Worm (Caenorhabditis elegans) whole organism, L4 larva: ENCODE data around the gene coh-3.

Experiments
- F49E8.2 ChIP-seq: sonication (generic microtip); optimal IDR thresholded peaks from 2 replicates; lab custom pipeline; 2016; ENCODE audit warnings: missing compliant biosample characterization, mild to moderate bottlenecking, missing genetic modification characterization, borderline replicate concordance
- R02D3.7 ChIP-seq: fragments of 150-350 bp; sonication (generic microtip); optimal IDR thresholded peaks from 3 replicates; lab custom pipeline; 2014; ENCODE audit warnings: missing biosample characterization, missing genetic modification characterization
- T20F7.1 ChIP-seq: fragments of 200-800 bp; sonication (Bioruptor generic); optimal IDR thresholded peaks from 2 replicates; lab custom pipeline; 2018; ENCODE audit warnings: mild to moderate bottlenecking, missing genetic modification characterization, missing compliant biosample characterization
- T26A8.4 ChIP-seq: fragments of 200-800 bp; sonication (Bioruptor generic); IDR thresholded peaks from 2 replicates; pipeline ENCODE4 v1.3.6; 2022; ENCODE audit warnings: missing genetic modification characterization, missing compliant biosample characterization
- ZK546.5 ChIP-seq, 2 experiments: sonication (generic microtip); optimal IDR thresholded peaks; 2 replicates each; lab custom pipeline; 2017; ENCODE audit warnings: missing biosample characterization in 2 of 2, missing genetic modification characterization in 2 of 2
- arid-1 ChIP-seq: fragments of 200-800 bp; sonication (Bioruptor generic); conservative IDR thresholded peaks from 2 replicates; pipeline ENCODE4 v1.3.6; 2022; ENCODE audit warnings: missing genetic modification reagents, missing genetic modification characterization, missing compliant biosample characterization
- ceh-20 ChIP-seq: fragments of 200-800 bp; sonication (Bioruptor generic); IDR thresholded peaks from 2 replicates; pipeline ENCODE4 v1.3.6; 2022; ENCODE audit warnings: missing genetic modification reagents, missing genetic modification characterization, missing compliant biosample characterization
- ceh-32 ChIP-seq: sonication (generic microtip); optimal IDR thresholded peaks from 2 replicates; lab custom pipeline; 2016; ENCODE audit warnings: mild to moderate bottlenecking, missing genetic modification characterization, missing compliant biosample characterization; ENCODE audit not compliant: poor library complexity
- ceh-44 ChIP-seq: fragments of 200-800 bp; sonication (Bioruptor generic); IDR thresholded peaks from 2 replicates; pipeline ENCODE4 v1.3.6; 2022; ENCODE audit warnings: missing genetic modification reagents, missing genetic modification characterization, missing compliant biosample characterization
- ceh-62 ChIP-seq: sonication (generic microtip); optimal IDR thresholded peaks from 2 replicates; lab custom pipeline; 2017; ENCODE audit warnings: missing biosample characterization, missing genetic modification characterization
- ces-1 ChIP-seq: fragments of 150-350 bp; sonication (generic microtip); optimal IDR thresholded peaks from 4 replicates; lab custom pipeline; 2014; ENCODE audit warnings: missing biosample characterization, missing genetic modification reagents, missing genetic modification characterization
- cey-2 ChIP-seq: sonication (generic microtip); optimal IDR thresholded peaks from 3 replicates; lab custom pipeline; 2017; ENCODE audit warnings: missing genetic modification characterization, mild to moderate bottlenecking, missing compliant biosample characterization, antibody characterized with exemption, borderline replicate concordance; ENCODE audit not compliant: insufficient read depth
- daf-19 ChIP-seq: fragments of 200-800 bp; sonication (Bioruptor generic); conservative IDR thresholded peaks from 2 replicates; pipeline ENCODE4 v1.3.6; 2022; ENCODE audit warnings: missing genetic modification characterization, missing compliant biosample characterization
- dpl-1 ChIP-seq: fragments of 150-350 bp; optimal IDR thresholded peaks from 2 replicates; lab custom pipeline; 2014; ENCODE audit warnings: missing biosample characterization, missing genetic modification reagents, missing genetic modification characterization
- gei-8 ChIP-seq: fragments of 200-800 bp; sonication (Bioruptor generic); optimal IDR thresholded peaks from 2 replicates; lab custom pipeline; 2018; ENCODE audit warnings: mild to moderate bottlenecking, missing genetic modification characterization, missing compliant biosample characterization
- hlh-11 ChIP-seq: fragments of 200-800 bp; sonication (Bioruptor generic); optimal IDR thresholded peaks from 2 replicates; lab custom pipeline; 2018; ENCODE audit warnings: mild to moderate bottlenecking, missing genetic modification characterization, missing compliant biosample characterization
- hmg-1.1 ChIP-seq: fragments of 200-800 bp; sonication (Bioruptor generic); IDR thresholded peaks from 2 replicates; pipeline ENCODE4 v1.3.6; 2022; ENCODE audit warnings: missing genetic modification reagents, missing genetic modification characterization, missing compliant biosample characterization
- jun-1 ChIP-seq: fragments of 150-350 bp; optimal IDR thresholded peaks from 2 replicates; lab custom pipeline; 2014; ENCODE audit warnings: missing biosample characterization, missing genetic modification reagents, missing genetic modification characterization
- lin-13 ChIP-seq: fragments of 150-350 bp; optimal IDR thresholded peaks from 2 replicates; lab custom pipeline; 2014; ENCODE audit warnings: missing biosample characterization, missing genetic modification reagents, missing genetic modification characterization
- lir-3 ChIP-seq: sonication (generic microtip); optimal IDR thresholded peaks from 2 replicates; lab custom pipeline; 2016; ENCODE audit warnings: mild to moderate bottlenecking, missing genetic modification characterization, missing compliant biosample characterization
- madf-9 ChIP-seq: fragments of 200-800 bp; sonication (Bioruptor generic); conservative IDR thresholded peaks from 2 replicates; pipeline ENCODE4 v1.3.6; 2022; ENCODE audit warnings: missing genetic modification reagents, missing genetic modification characterization, missing compliant biosample characterization
- mxl-3 ChIP-seq: fragments of 200-800 bp; sonication (Bioruptor generic); optimal IDR thresholded peaks from 2 replicates; lab custom pipeline; 2018; ENCODE audit warnings: mild to moderate bottlenecking, missing genetic modification characterization, missing compliant biosample characterization
- nhr-102 ChIP-seq: sonication (generic microtip); optimal IDR thresholded peaks from 2 replicates; lab custom pipeline; 2016; ENCODE audit warnings: mild to moderate bottlenecking, missing genetic modification characterization, moderate library complexity, missing compliant biosample characterization
- nhr-11 ChIP-seq: fragments of 150-350 bp; optimal IDR thresholded peaks from 2 replicates; lab custom pipeline; 2014; ENCODE audit warnings: missing biosample characterization, missing genetic modification characterization
- nhr-25 ChIP-seq: sonication (generic microtip); optimal IDR thresholded peaks from 2 replicates; lab custom pipeline; 2017; ENCODE audit warnings: missing genetic modification characterization, mild to moderate bottlenecking, missing compliant biosample characterization, antibody characterized with exemption, moderate library complexity, borderline replicate concordance; ENCODE audit not compliant: insufficient read depth
- nhr-28 ChIP-seq: fragments of 150-350 bp; optimal IDR thresholded peaks from 2 replicates; lab custom pipeline; 2014; ENCODE audit warnings: missing biosample characterization, missing genetic modification characterization
- nhr-41 ChIP-seq: fragments of 200-800 bp; sonication (Bioruptor generic); IDR thresholded peaks from 2 replicates; pipeline ENCODE4 v1.3.6; 2022; ENCODE audit warnings: missing genetic modification reagents, missing genetic modification characterization, missing compliant biosample characterization
- nhr-6 ChIP-seq: fragments of 150-350 bp; optimal IDR thresholded peaks from 2 replicates; lab custom pipeline; 2014; ENCODE audit warnings: missing biosample characterization, missing genetic modification characterization
- pqm-1 ChIP-seq: sonication (generic microtip); optimal IDR thresholded peaks from 2 replicates; lab custom pipeline; 2017; ENCODE audit warnings: missing biosample characterization, missing genetic modification characterization
- sdz-12 ChIP-seq: fragments of 200-800 bp; sonication (Bioruptor generic); optimal IDR thresholded peaks from 2 replicates; lab custom pipeline; 2018; ENCODE audit warnings: mild to moderate bottlenecking, missing genetic modification characterization, missing compliant biosample characterization
- unc-130 ChIP-seq: sonication (generic microtip); optimal IDR thresholded peaks from 2 replicates; lab custom pipeline; 2016; ENCODE audit warnings: missing genetic modification reagents, missing genetic modification characterization, missing compliant biosample characterization
- unc-62 ChIP-seq, 3 experiments: fragments of 150-350 bp in 1 of 3; sonication (generic microtip); optimal IDR thresholded peaks in 2 of 3; peaks in 1 of 3; 1 replicate in 1 of 3; 2 replicates in 2 of 3; lab custom pipeline; 2014 to 2017; ENCODE audit warnings: missing biosample characterization in 3 of 3, missing genetic modification characterization in 3 of 3, missing genetic modification reagents in 3 of 3, missing genotype in 1 of 3
- zip-11 ChIP-seq: fragments of 200-800 bp; sonication (Bioruptor generic); IDR thresholded peaks from 2 replicates; pipeline ENCODE4 v1.3.6; 2022; ENCODE audit warnings: missing genetic modification characterization, missing compliant biosample characterization

Gene coh-3

DNA sequence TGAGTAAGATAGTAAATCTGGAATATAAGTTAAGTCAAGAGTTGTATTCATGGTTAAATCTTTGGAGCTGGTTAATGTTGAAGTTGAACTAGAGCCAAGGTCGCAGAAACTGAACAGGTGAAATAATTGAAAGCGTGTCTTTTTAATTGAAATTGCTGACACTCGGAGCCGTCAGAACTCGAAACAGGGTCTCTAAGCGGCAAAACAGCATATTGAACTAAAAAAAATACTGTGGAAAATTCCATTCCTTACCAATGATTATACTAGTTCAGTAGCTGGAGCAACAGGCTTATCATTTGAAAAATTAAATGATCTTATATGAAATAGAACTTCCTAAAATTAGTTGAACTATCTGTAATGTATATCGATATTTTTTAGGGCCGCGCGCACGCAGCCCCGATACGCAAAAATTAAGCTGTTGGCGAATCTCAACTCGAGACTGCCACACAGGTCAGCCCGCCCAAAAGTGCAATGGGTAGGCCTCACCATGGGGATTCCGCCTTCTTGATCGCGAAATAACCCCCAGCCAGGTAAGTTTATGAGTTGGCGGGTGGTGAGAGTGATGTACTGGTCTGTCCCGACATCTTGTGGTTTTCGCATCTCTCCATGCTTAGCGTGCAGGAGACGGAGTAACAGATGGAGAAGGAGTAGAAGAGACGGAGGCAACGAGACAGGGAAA, 11.1 kb downstream of the coh-3 start, which contains the start of gene srz-97 (continued):
- TF ChIP-seq ces-1 (no peak), T26A8.4 (GFP tag; lab: Robert Waterston, UW) (peak; percentile 86), T20F7.1 (GFP tag; lab: Kevin White, UChicago) (no peak), ceh-32 (tag; lab: Kevin White, UChicago) (no peak), nhr-25 (peak; percentile 21), cey-2 (tag; lab: Kevin White, UChicago) (no peak), R02D3.7 (no peak), nhr-102 (tag; lab: Kevin White, UChicago) (peak; percentile 80), zip-11 (no peak), lin-13 (no peak)

ce11 chrV:14468931-14469330, 11.7 kb downstream of the coh-3 start, which contains the start of gene clec-57:
Gene clec-57, plus strand, starts transcription at chrV:14469231.
- no peak for TF ChIP-seq nhr-6 (tag; lab: Kevin White, UChicago)
- peak in 1 of 2 experiments; percentile 88 for TF ChIP-seq unc-62 (GFP tag; optimal IDR thresholded peaks at IDR 0.05 in 1 of 2; lab: Kevin White, UChicago)
- no peak for TF ChIP-seq unc-62 (tag; optimal IDR thresholded peaks at IDR 0.05; lab: Kevin White, UChicago)
- TF ChIP-seq daf-19 (GFP tag; lab: Robert Waterston, UW): no peak

DNA sequence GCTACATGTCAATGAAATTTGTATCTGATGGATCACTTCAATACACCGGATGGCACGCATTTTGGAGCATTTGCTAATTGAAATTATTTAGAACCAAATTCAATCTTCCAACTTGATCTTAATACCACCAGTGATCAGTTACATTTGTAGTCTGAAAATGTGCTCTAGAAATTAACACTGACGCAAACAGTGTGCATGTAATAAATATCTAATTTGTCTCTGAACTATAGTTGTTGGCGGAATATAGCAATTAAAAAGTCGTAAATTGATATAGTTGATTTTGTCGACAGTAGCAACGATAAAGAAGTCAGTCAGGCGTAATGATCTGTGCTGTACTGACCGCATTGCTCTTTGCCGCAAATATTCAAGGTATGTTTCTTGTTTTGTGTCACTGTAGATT, 15.0 kb downstream of the coh-3 start, which contains the start of gene clec-227:
clec-227 (plus strand) TSS at position 301 of the 400 bp plus-strand sequence.
- TF ChIP-seq nhr-28: peak; percentile 37
- no peak for TF ChIP-seq nhr-11 (tag; lab: Kevin White, UChicago)

ce11 chrV:14474099-14474498, 16.9 kb downstream of the coh-3 start, which contains the start of gene clec-56:
Gene clec-56, plus strand, starts transcription at chrV:14474399.
- TF ChIP-seq unc-130 (GFP tag; lab: Kevin White, UChicago): no peak
- TF ChIP-seq ceh-62 (tag; lab: Kevin White, UChicago): no peak
- no peak for TF ChIP-seq lir-3 (tag; lab: Kevin White, UChicago)
- TF ChIP-seq ceh-44: no peak
- no peak for TF ChIP-seq unc-62 (GFP tag; optimal IDR thresholded peaks at IDR 0.05 in 1 of 2; lab: Kevin White, UChicago)
- TF ChIP-seq unc-62 (tag; optimal IDR thresholded peaks at IDR 0.05; lab: Kevin White, UChicago): no peak
- TF ChIP-seq mxl-3 (GFP tag; lab: Kevin White, UChicago): no peak
- 0 out of 2 replicates have a peak, but pooled peaks have one; percentile 18 for TF ChIP-seq ceh-20 (GFP tag; lab: Robert Waterston, UW)
- TF ChIP-seq arid-1 (GFP tag; lab: Robert Waterston, UW): no peak
- peak; percentile 35 for TF ChIP-seq pqm-1 (tag; lab: Kevin White, UChicago)
- TF ChIP-seq sdz-12: no peak
- TF ChIP-seq hlh-11 (tag; lab: Kevin White, UChicago): peak; percentile 2
- TF ChIP-seq lin-13: no peak
- no peak for TF ChIP-seq nhr-41 (GFP tag; lab: Robert Waterston, UW)
- no peak for TF ChIP-seq F49E8.2 (tag; lab: Kevin White, UChicago)
- no peak for TF ChIP-seq gei-8 (GFP tag; lab: Kevin White, UChicago)
- no peak for TF ChIP-seq hmg-1.1 (GFP tag; lab: Robert Waterston, UW)
- no peak for TF ChIP-seq jun-1 (tag; lab: Kevin White, UChicago)
- TF ChIP-seq madf-9 (GFP tag; lab: Robert Waterston, UW): no peak
- no peak for TF ChIP-seq dpl-1 (GFP tag; lab: Kevin White, UChicago)
- TF ChIP-seq ZK546.5 (tag; optimal IDR thresholded peaks at IDR 0.05; lab: Kevin White, UChicago): no peak
- peak; percentile 36 for TF ChIP-seq nhr-28
- TF ChIP-seq, all 104 proteins: peak for 4
